Fruit fly (Drosophila melanogaster): Measurements from ENCODE around the gene CG32091.
A peak's percentile ranks its signal among the peaks of the same experiment; 100 is the strongest.

CG32091 gene

DNA sequence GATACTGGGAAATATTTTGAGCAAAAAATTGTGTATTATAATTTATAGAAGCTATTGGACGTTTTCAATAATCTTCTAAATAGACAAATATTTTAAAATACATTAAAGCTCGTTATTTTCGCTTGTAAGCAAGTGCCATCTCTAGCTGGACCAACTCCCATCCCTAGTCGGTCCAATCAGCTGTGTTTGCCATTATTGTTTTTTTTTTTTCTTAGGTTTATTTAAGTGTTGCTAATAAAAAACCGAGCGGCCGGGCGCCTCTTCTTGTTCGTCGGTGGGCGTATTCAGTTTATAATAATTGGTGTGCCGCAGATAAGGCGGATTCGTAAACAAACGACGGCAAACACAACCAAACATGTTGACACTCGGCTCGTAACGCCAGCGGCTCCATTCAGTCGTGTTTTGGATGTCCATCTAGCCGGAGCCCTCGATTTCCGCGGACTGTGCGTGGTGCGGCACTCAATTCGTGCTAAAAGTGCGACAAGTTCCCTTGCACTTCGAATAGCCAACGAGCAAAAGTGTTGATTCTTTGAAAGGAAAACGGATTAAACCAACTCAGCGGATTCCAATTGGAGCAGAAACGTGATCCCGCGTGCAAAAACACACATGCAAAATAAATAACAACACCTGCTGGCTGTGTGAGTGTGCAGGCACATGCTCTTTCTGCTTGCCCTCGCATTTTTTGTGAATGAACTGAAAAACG is 52.8 kb downstream of the CG32091 start, which contains the start of gene Sugb (continued):
- no peak for TF ChIP-seq zen (tag; optimal IDR thresholded peaks at IDR 0.05)
- peak; percentile 16 for TF ChIP-seq CG12942 (GFP tag; optimal IDR thresholded peaks at IDR 0.05)
- peak; percentile 15 for TF ChIP-seq vfl (GFP tag; optimal IDR thresholded peaks at IDR 0.05)
- TF ChIP-seq fd102C (GFP tag; optimal IDR thresholded peaks at IDR 0.05) = no peak
- TF ChIP-seq Nf-YC (tag; optimal IDR thresholded peaks at IDR 0.05) = peak; percentile 64
- TF ChIP-seq GATAe (GFP tag; conservative IDR thresholded peaks at IDR 0.05) = no peak; the same call in 1 of the 2 replicates
- peak; percentile 27 for TF ChIP-seq Lhr (GFP tag; optimal IDR thresholded peaks at IDR 0.05)
- no peak for TF ChIP-seq Usf (GFP tag; optimal IDR thresholded peaks at IDR 0.05)
- TF ChIP-seq gsb (GFP tag; IDR thresholded peaks at IDR 0.05) = peak; percentile 17; the same call in 1 of the 2 replicates
- TF ChIP-seq ATbp (GFP tag; optimal IDR thresholded peaks at IDR 0.05) = peak; percentile 43
- no peak for TF ChIP-seq CG9876 (GFP tag; optimal IDR thresholded peaks at IDR 0.05)
- peak; percentile 65 for TF ChIP-seq CG12659 (GFP tag; optimal IDR thresholded peaks at IDR 0.05)
- TF ChIP-seq bab2 (GFP tag; optimal IDR thresholded peaks at IDR 0.05) = peak; percentile 68
- TF ChIP-seq CG34224 (GFP tag; IDR thresholded peaks at IDR 0.05; ENCODE audit: partially characterized antibody) = peak; percentile 72
- no peak for TF ChIP-seq Doc2 (GFP tag; IDR thresholded peaks at IDR 0.05)
- peak; percentile 91 for TF ChIP-seq CG2120 (GFP tag; optimal IDR thresholded peaks at IDR 0.05)
- TF ChIP-seq luna (GFP tag; optimal IDR thresholded peaks at IDR 0.05) = no peak
- peak; percentile 38 for TF ChIP-seq crc (GFP tag; optimal IDR thresholded peaks at IDR 0.05)
- TF ChIP-seq odd (GFP tag; optimal IDR thresholded peaks at IDR 0.05) = peak; percentile 59
- TF ChIP-seq pho (GFP tag; optimal IDR thresholded peaks at IDR 0.05) = peak; percentile 76
- TF ChIP-seq ab (GFP tag; optimal IDR thresholded peaks at IDR 0.05) = no peak
- peak; percentile 18; the same call in 1 of the 3 replicates for TF ChIP-seq Aef1 (GFP tag; IDR thresholded peaks at IDR 0.05)
- TF ChIP-seq Asciz (GFP tag; optimal IDR thresholded peaks at IDR 0.05) = peak; percentile 39
- peak; percentile 35 for TF ChIP-seq CG9437 (GFP tag; optimal IDR thresholded peaks at IDR 0.05)
- no peak for TF ChIP-seq NC2β (GFP tag; optimal IDR thresholded peaks at IDR 0.05)
- TF ChIP-seq wek (GFP tag; optimal IDR thresholded peaks at IDR 0.05) = peak; percentile 44
- TF ChIP-seq CG7271 (tag; optimal IDR thresholded peaks at IDR 0.05) = no peak
- no peak for TF ChIP-seq CG14667 (GFP tag; IDR thresholded peaks at IDR 0.05)
- peak; percentile 36; the same call in 1 of the 2 replicates for TF ChIP-seq CG11247 (GFP tag; IDR thresholded peaks at IDR 0.05)
- TF ChIP-seq ash1 (GFP tag; optimal IDR thresholded peaks at IDR 0.05) = no peak
- no peak for TF ChIP-seq CG9932 (GFP tag; IDR thresholded peaks at IDR 0.05)
- TF ChIP-seq al (GFP tag; IDR thresholded peaks at IDR 0.05) = peak; percentile 58
- peak; percentile 24 for TF ChIP-seq CG33213 (GFP tag; optimal IDR thresholded peaks at IDR 0.05)
- peak; percentile 41 for TF ChIP-seq Chrac-16 (GFP tag; optimal IDR thresholded peaks at IDR 0.05)
- peak; percentile 8 for TF ChIP-seq CG15601 (tag; optimal IDR thresholded peaks at IDR 0.05)
- no peak for TF ChIP-seq btn (GFP tag; optimal IDR thresholded peaks at IDR 0.05)
- TF ChIP-seq Sin3A (optimal IDR thresholded peaks at IDR 0.05) = no peak
- no peak for TF ChIP-seq ac (GFP tag; optimal IDR thresholded peaks at IDR 0.05)
- no peak for TF ChIP-seq Stat92E (GFP tag; optimal IDR thresholded peaks at IDR 0.05)
- peak; percentile 78 for TF ChIP-seq CG13894 (tag; optimal IDR thresholded peaks at IDR 0.05)
- TF ChIP-seq Gsc (GFP tag; IDR thresholded peaks at IDR 0.05) = no peak
- TF ChIP-seq CG6854 (GFP tag; optimal IDR thresholded peaks at IDR 0.05) = peak; percentile 66
- peak; percentile 56; the same call in 1 of the 2 replicates for TF ChIP-seq hbn (GFP tag; IDR thresholded peaks at IDR 0.05; ENCODE audit: partially characterized antibody)
- no peak for TF ChIP-seq yki (optimal IDR thresholded peaks at IDR 0.05)
- TF ChIP-seq lmd (GFP tag; IDR thresholded peaks at IDR 0.05) = peak; percentile 70; the same call in 1 of the 2 replicates
- no peak for TF ChIP-seq Dp (GFP tag; optimal IDR thresholded peaks at IDR 0.05)
- peak; percentile 5 for TF ChIP-seq Atf3 (GFP tag; optimal IDR thresholded peaks at IDR 0.05)
- TF ChIP-seq Oaz (GFP tag; IDR thresholded peaks at IDR 0.05) = no peak
- TF ChIP-seq kay (GFP tag; optimal IDR thresholded peaks at IDR 0.05) = peak; percentile 45
- peak; percentile 7 for TF ChIP-seq Camta (GFP tag; optimal IDR thresholded peaks at IDR 0.05)
- TF ChIP-seq ara (GFP tag; IDR thresholded peaks at IDR 0.05) = no peak
